Fruit fly (Drosophila melanogaster) whole organism, embryonic: ENCODE results near the gene SkpD.

ENCODE experiments used
- CG10431 ChIP-seq: fragments of 200-800 bp; sonication (Bioruptor generic); optimal IDR thresholded peaks from 3 replicates; lab custom pipeline; 2018; ENCODE audit warnings: missing biosample characterization, mild to moderate bottlenecking, missing genetic modification characterization
- CG1233 ChIP-seq: fragments of 200-800 bp; sonication (Bioruptor generic); optimal IDR thresholded peaks from 4 replicates; lab custom pipeline; 2018; ENCODE audit warnings: missing biosample characterization, mild to moderate bottlenecking, missing genetic modification characterization
- CG13296 ChIP-seq: fragments of 200-800 bp; sonication (Bioruptor generic); optimal IDR thresholded peaks from 3 replicates; lab custom pipeline; 2018; ENCODE audit warnings: missing biosample characterization, mild to moderate bottlenecking, missing genetic modification characterization
- CG15073 ChIP-seq: fragments of 200-800 bp; sonication (Bioruptor generic); optimal IDR thresholded peaks from 2 replicates; lab custom pipeline; 2016; ENCODE audit warnings: missing biosample characterization, missing genetic modification characterization
- CG15479 ChIP-seq: fragments of 200-800 bp; sonication (Bioruptor generic); optimal IDR thresholded peaks from 3 replicates; lab custom pipeline; 2019; ENCODE audit warnings: missing biosample characterization, mild to moderate bottlenecking, missing genetic modification characterization, moderate library complexity
- CG15696 ChIP-seq: fragments of 200-800 bp; sonication (Bioruptor generic); optimal IDR thresholded peaks from 2 replicates; lab custom pipeline; 2019; ENCODE audit warnings: missing biosample characterization, mild to moderate bottlenecking, missing genetic modification characterization, moderate library complexity
- CG17361 ChIP-seq: fragments of 200-800 bp; sonication (Bioruptor generic); IDR thresholded peaks from 3 replicates; pipeline ENCODE4 v1.3.6; 2022; ENCODE audit warnings: missing biosample characterization, missing genetic modification characterization
- CG17385 ChIP-seq: fragments of 200-800 bp; sonication (Bioruptor generic); optimal IDR thresholded peaks from 3 replicates; lab custom pipeline; 2018; ENCODE audit warnings: missing biosample characterization, mild to moderate bottlenecking, missing genetic modification characterization
- CG1832 ChIP-seq: fragments of 200-800 bp; sonication (Bioruptor generic); optimal IDR thresholded peaks from 2 replicates; lab custom pipeline; 2017; ENCODE audit warnings: missing biosample characterization, mild to moderate bottlenecking, missing genetic modification characterization, inconsistent platforms
- CG30020 ChIP-seq: fragments of 200-800 bp; optimal IDR thresholded peaks from 2 replicates; lab custom pipeline; 2019; ENCODE audit warnings: missing biosample characterization, mild to moderate bottlenecking, missing genetic modification characterization, moderate library complexity
- CG34224 ChIP-seq: fragments of 200-800 bp; sonication (Bioruptor generic); IDR thresholded peaks from 3 replicates; pipeline ENCODE4 v1.3.6; 2022; ENCODE audit warnings: missing biosample characterization, missing genetic modification characterization; ENCODE audit not compliant: partially characterized antibody
- CG6654 ChIP-seq: fragments of 200-800 bp; sonication (Bioruptor generic); optimal IDR thresholded peaks from 2 replicates; lab custom pipeline; 2017; ENCODE audit warnings: missing biosample characterization, mild to moderate bottlenecking, missing genetic modification characterization
- CG8388 ChIP-seq: fragments of 200-800 bp; sonication (Bioruptor generic); optimal IDR thresholded peaks from 2 replicates; lab custom pipeline; 2019; ENCODE audit warnings: missing biosample characterization, mild to moderate bottlenecking, missing genetic modification characterization, moderate library complexity
- CG9609 ChIP-seq: fragments of 200-800 bp; sonication (Bioruptor generic); optimal IDR thresholded peaks from 3 replicates; lab custom pipeline; 2016; ENCODE audit warnings: missing biosample characterization, missing genetic modification characterization
- CoRest ChIP-seq: fragments of 200-800 bp; sonication (Bioruptor generic); optimal IDR thresholded peaks from 3 replicates; lab custom pipeline; 2018; ENCODE audit warnings: missing biosample characterization, mild to moderate bottlenecking, missing genetic modification characterization, moderate library complexity
- D ChIP-seq, 2 experiments: fragments of 200-800 bp in 1 of 2; fragments of >200 bp in 1 of 2; sonication (Bioruptor generic) in 1 of 2; optimal IDR thresholded peaks; 2 replicates in 1 of 2; 3 replicates in 1 of 2; lab custom pipeline; 2017; ENCODE audit warnings: mild to moderate bottlenecking in 1 of 2, missing biosample characterization in 1 of 2, missing genetic modification characterization in 1 of 2, missing genetic modification reagents in 1 of 2
- Deaf1 ChIP-seq: fragments of 200-800 bp; optimal IDR thresholded peaks from 3 replicates; lab custom pipeline; 2019; ENCODE audit warnings: missing biosample characterization, mild to moderate bottlenecking, missing genetic modification characterization, moderate library complexity
- Dek ChIP-seq: fragments of 200-800 bp; sonication (Bioruptor generic); optimal IDR thresholded peaks from 3 replicates; lab custom pipeline; 2019; ENCODE audit warnings: missing biosample characterization, mild to moderate bottlenecking, missing genetic modification characterization, moderate library complexity
- E2f2 ChIP-seq: fragments of 200-800 bp; sonication (Bioruptor generic); IDR thresholded peaks from 2 replicates; pipeline ENCODE4 v1.3.6; 2022; ENCODE audit warnings: missing biosample characterization, missing genetic modification characterization
- H2.0 ChIP-seq: fragments of 200-800 bp; sonication (Bioruptor generic); IDR thresholded peaks from 2 replicates; pipeline ENCODE4 v1.3.6; 2022; ENCODE audit warnings: missing biosample characterization, missing genetic modification characterization
- Hr3 ChIP-seq: fragments of 200-800 bp; sonication (Bioruptor generic); optimal IDR thresholded peaks from 3 replicates; lab custom pipeline; 2016; ENCODE audit warnings: missing biosample characterization, missing genetic modification characterization
- Jarid2 ChIP-seq: fragments of 200-800 bp; sonication (Bioruptor generic); optimal IDR thresholded peaks from 3 replicates; lab custom pipeline; 2017; ENCODE audit warnings: mild to moderate bottlenecking, missing biosample characterization, missing genetic modification reagents, missing genetic modification characterization
- Kr ChIP-seq: fragments of 200-800 bp; sonication (Bioruptor generic); optimal IDR thresholded peaks from 2 replicates; lab custom pipeline; 2017; ENCODE audit warnings: missing biosample characterization, mild to moderate bottlenecking, missing genetic modification characterization
- NfI ChIP-seq: fragments of 200-800 bp; sonication (Bioruptor generic); optimal IDR thresholded peaks from 3 replicates; lab custom pipeline; 2018; ENCODE audit warnings: missing biosample characterization, mild to moderate bottlenecking, missing genetic modification characterization, moderate library complexity
- Trl ChIP-seq, 3 experiments: fragments of >200 bp in 2 of 3; fragments of 200-800 bp in 1 of 3; sonication (Bioruptor generic) in 1 of 3; optimal IDR thresholded peaks; 2 replicates in 1 of 3; 3 replicates in 2 of 3; lab custom pipeline; 2016 to 2017; ENCODE audit warnings: missing biosample characterization in 1 of 3, missing genetic modification characterization in 1 of 3
- Xrp1 ChIP-seq: fragments of 200-800 bp; sonication (Bioruptor generic); IDR thresholded peaks from 2 replicates; pipeline ENCODE4 v1.3.6; 2022; ENCODE audit warnings: missing biosample characterization, missing genetic modification characterization
- ab ChIP-seq: fragments of 200-800 bp; sonication (Bioruptor generic); optimal IDR thresholded peaks from 2 replicates; lab custom pipeline; 2016; ENCODE audit warnings: missing biosample characterization, missing genetic modification characterization
- ato ChIP-seq: fragments of 200-800 bp; sonication (Bioruptor generic); IDR thresholded peaks from 2 replicates; pipeline ENCODE4 v1.3.6; 2022; ENCODE audit warnings: missing biosample characterization, missing genetic modification characterization; ENCODE audit not compliant: partially characterized antibody
- cg ChIP-seq: fragments of 200-800 bp; sonication (Bioruptor generic); optimal IDR thresholded peaks from 3 replicates; lab custom pipeline; 2019; ENCODE audit warnings: missing biosample characterization, mild to moderate bottlenecking, missing genetic modification characterization, moderate library complexity
- chinmo ChIP-seq: fragments of 200-800 bp; sonication (Bioruptor generic); IDR thresholded peaks from 4 replicates; pipeline ENCODE4 v1.3.6; 2022; ENCODE audit warnings: missing biosample characterization, missing genetic modification characterization; ENCODE audit not compliant: partially characterized antibody
- kah ChIP-seq: fragments of 200-800 bp; sonication (Bioruptor generic); optimal IDR thresholded peaks from 2 replicates; lab custom pipeline; 2018; ENCODE audit warnings: missing biosample characterization, mild to moderate bottlenecking, missing genetic modification characterization
- lola ChIP-seq, 3 experiments: fragments of >200 bp in 2 of 3; fragments of 200-800 bp in 1 of 3; sonication (Bioruptor generic) in 1 of 3; optimal IDR thresholded peaks; 2 replicates each; lab custom pipeline; 2017 to 2019; ENCODE audit warnings: missing biosample characterization in 3 of 3, missing genetic modification characterization in 3 of 3, mild to moderate bottlenecking in 1 of 3, moderate library complexity in 1 of 3
- lov ChIP-seq, 2 experiments: fragments of 200-800 bp in 1 of 2; fragments of >200 bp in 1 of 2; sonication (Bioruptor generic) in 1 of 2; IDR thresholded peaks in 1 of 2; optimal IDR thresholded peaks in 1 of 2; 2 replicates in 1 of 2; 3 replicates in 1 of 2; pipeline versions ENCODE4 v1.3.6 to Lab custom; 2017 to 2022; ENCODE audit warnings: missing biosample characterization in 1 of 2, missing genetic modification characterization in 1 of 2
- mirr ChIP-seq: fragments of 200-800 bp; sonication (Bioruptor generic); optimal IDR thresholded peaks from 3 replicates; lab custom pipeline; 2018; ENCODE audit warnings: missing biosample characterization, mild to moderate bottlenecking, missing genetic modification characterization
- org-1 ChIP-seq: fragments of 200-800 bp; sonication (Bioruptor generic); optimal IDR thresholded peaks from 2 replicates; lab custom pipeline; 2017; ENCODE audit warnings: missing biosample characterization, missing genetic modification characterization
- pan ChIP-seq, 4 experiments: fragments of >200 bp in 3 of 4; fragments of 200-800 bp in 1 of 4; sonication (Bioruptor generic) in 1 of 4; optimal IDR thresholded peaks in 3 of 4; IDR thresholded peaks in 1 of 4; 2 replicates each; pipeline versions ENCODE4 v1.3.6 to Lab custom; 2017 to 2022; ENCODE audit warnings: missing biosample characterization in 2 of 4, missing genetic modification characterization in 2 of 4, mixed read lengths in 1 of 4
- pb ChIP-seq: fragments of 200-800 bp; sonication (Bioruptor generic); optimal IDR thresholded peaks from 3 replicates; lab custom pipeline; 2016; ENCODE audit warnings: missing biosample characterization, missing genetic modification characterization
- phol ChIP-seq: fragments of 200-800 bp; sonication (Bioruptor generic); optimal IDR thresholded peaks from 3 replicates; lab custom pipeline; 2018; ENCODE audit warnings: missing biosample characterization, mild to moderate bottlenecking, missing genetic modification characterization, moderate library complexity
- pros ChIP-seq: fragments of 200-800 bp; sonication (Bioruptor generic); optimal IDR thresholded peaks from 3 replicates; lab custom pipeline; 2019; ENCODE audit warnings: missing biosample characterization, mild to moderate bottlenecking, missing genetic modification characterization, moderate library complexity
- schlank ChIP-seq: fragments of 200-800 bp; sonication (Bioruptor generic); optimal IDR thresholded peaks from 2 replicates; lab custom pipeline; 2018; ENCODE audit warnings: missing biosample characterization, mild to moderate bottlenecking, missing genetic modification characterization
- sqz ChIP-seq: fragments of 200-800 bp; sonication (Bioruptor generic); optimal IDR thresholded peaks from 3 replicates; lab custom pipeline; 2018; ENCODE audit warnings: missing biosample characterization, mild to moderate bottlenecking, missing genetic modification characterization
- sr ChIP-seq: fragments of 200-800 bp; sonication (Bioruptor generic); IDR thresholded peaks from 3 replicates; pipeline ENCODE4 v1.3.6; 2022; ENCODE audit warnings: missing biosample characterization, missing genetic modification characterization
- sug ChIP-seq: fragments of 200-800 bp; optimal IDR thresholded peaks from 2 replicates; lab custom pipeline; 2019; ENCODE audit warnings: missing biosample characterization, mild to moderate bottlenecking, missing genetic modification characterization, moderate library complexity
- tgo ChIP-seq: fragments of 200-800 bp; sonication (Bioruptor generic); IDR thresholded peaks from 3 replicates; pipeline ENCODE4 v1.3.6; 2022; ENCODE audit warnings: missing biosample characterization, missing genetic modification characterization
- wdn ChIP-seq: fragments of 200-800 bp; sonication (Bioruptor generic); IDR thresholded peaks from 2 replicates; pipeline ENCODE4 v1.3.6; 2022; ENCODE audit warnings: missing biosample characterization, missing genetic modification characterization

The SkpD gene

dm6 chrX:19850503-19851094 lies 38.1 kb downstream of the SkpD start (continued):
- TF ChIP-seq lov (optimal IDR thresholded peaks at IDR 0.05; lab: Kevin White, UChicago) (no peak), lov (GFP tag; IDR thresholded peaks at IDR 0.05; lab: Robert Waterston, UW) (peak; percentile 89), CG13296 (GFP tag; lab: Kevin White, UChicago) (peak; percentile 43), CG15073 (GFP tag; lab: Kevin White, UChicago) (no peak), Xrp1 (GFP tag; lab: Robert Waterston, UW) (peak; percentile 95), wdn (GFP tag; lab: Robert Waterston, UW) (peak; percentile 38; the same call in 1 of the 2 replicates), tgo (GFP tag; lab: Robert Waterston, UW) (peak; percentile 83), org-1 (GFP tag; lab: Kevin White, UChicago) (peak; percentile 80), pan (optimal IDR thresholded peaks at IDR 0.05; lab: Kevin White, UChicago) (no peak), pan (GFP tag; optimal IDR thresholded peaks at IDR 0.05 in 1 of 2, IDR thresholded peaks at IDR 0.05 in 1 of 2) (peak in 1 of 2 experiments; percentile 90), Hr3 (GFP tag; lab: Kevin White, UChicago) (peak; percentile 89), phol (tag; lab: Kevin White, UChicago) (peak; percentile 95), CG8388 (GFP tag; lab: Kevin White, UChicago) (peak; percentile 94), ato (GFP tag; lab: Robert Waterston, UW) (no peak), CG30020 (no peak), CG9609 (peak; percentile 90), H2.0 (GFP tag; lab: Robert Waterston, UW) (peak; percentile 85), mirr (GFP tag; lab: Kevin White, UChicago) (no peak), CG15696 (tag; lab: Kevin White, UChicago) (peak; percentile 92), Dek (peak; percentile 78), E2f2 (GFP tag; lab: Robert Waterston, UW) (peak; percentile 60; the same call in 1 of the 2 replicates), CG17385 (GFP tag; lab: Kevin White, UChicago) (peak; percentile 84), CG17361 (GFP tag; lab: Robert Waterston, UW) (peak; percentile 94), lola (GFP tag; optimal IDR thresholded peaks at IDR 0.05; lab: Kevin White, UChicago) (peak in 1 of 3 experiments; percentile 95), pb (GFP tag; lab: Kevin White, UChicago) (peak; percentile 84), CG6654 (GFP tag; lab: Kevin White, UChicago) (peak; percentile 79), kah (GFP tag; lab: Kevin White, UChicago) (peak; percentile 71), Kr (GFP tag; lab: Kevin White, UChicago) (peak; percentile 74), CG1233 (GFP tag; lab: Kevin White, UChicago) (peak; percentile 86), schlank (tag; lab: Kevin White, UChicago) (no peak), sug (tag; lab: Kevin White, UChicago) (no peak), NfI (GFP tag; lab: Kevin White, UChicago) (peak; percentile 80), Jarid2 (GFP tag; lab: Kevin White, UChicago) (peak; percentile 47), CoRest (peak; percentile 89), ab (GFP tag; lab: Kevin White, UChicago) (peak; percentile 91), CG34224 (no peak)

dm6 chrX:19851095-19851988 lies 38.8 kb downstream of the SkpD start:
- TF ChIP-seq CG1832 (peak; percentile 88), cg (GFP tag; lab: Kevin White, UChicago) (peak; percentile 47), CG15479 (GFP tag; lab: Kevin White, UChicago) (peak; percentile 55), chinmo (GFP tag; lab: Robert Waterston, UW) (0 out of 4 replicates have a peak, but pooled peaks have one; percentile 14), D (optimal IDR thresholded peaks at IDR 0.05; lab: Kevin White, UChicago) (peak; percentile 21), D (GFP tag; optimal IDR thresholded peaks at IDR 0.05; lab: Kevin White, UChicago) (no peak), sr (GFP tag; lab: Robert Waterston, UW) (peak; percentile 96), CG10431 (peak; percentile 16), Deaf1 (tag; lab: Kevin White, UChicago) (peak; percentile 5), Trl (optimal IDR thresholded peaks at IDR 0.05; lab: Kevin White, UChicago) (peak; percentile 83 to 90), Trl (GFP tag; optimal IDR thresholded peaks at IDR 0.05; lab: Kevin White, UChicago) (no peak), sqz (peak; percentile 57), pros (GFP tag; lab: Kevin White, UChicago) (peak; percentile 80)
